Fruit fly (Drosophila melanogaster) whole organism: ENCODE results near the gene corolla.

Source experiments
- CG8478 ChIP-seq: fragments of >200 bp; optimal IDR thresholded peaks from 2 replicates; lab custom pipeline; 2018; ENCODE audit warnings: inconsistent platforms
- Dll ChIP-seq: fragments of >200 bp; optimal IDR thresholded peaks from 2 replicates; lab custom pipeline; 2017
- pan ChIP-seq: fragments of >200 bp; optimal IDR thresholded peaks from 2 replicates; lab custom pipeline; 2017
- usp ChIP-seq: fragments of >200 bp; optimal IDR thresholded peaks from 2 replicates; lab custom pipeline; 2017; ENCODE audit warnings: missing biosample characterization, missing genetic modification characterization, mixed read lengths

DNA sequence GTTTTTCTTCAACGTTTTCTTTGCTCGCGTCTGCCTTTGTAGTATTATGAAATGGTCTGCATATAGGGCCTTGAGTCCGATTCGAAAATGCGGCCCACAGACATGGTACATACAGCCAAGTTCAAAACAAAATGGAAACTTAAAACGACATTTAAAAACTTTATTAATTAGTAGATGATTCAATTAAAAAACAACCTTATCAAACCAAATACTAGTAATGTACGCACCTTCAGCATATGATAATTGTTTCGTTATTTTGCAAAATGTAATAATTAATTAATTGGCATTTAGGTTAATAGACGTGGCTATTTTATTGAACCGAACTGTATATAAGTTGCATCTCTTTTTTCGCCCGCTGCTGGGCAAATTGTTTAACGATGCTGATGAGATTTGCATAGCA is 37.1 kb downstream of the corolla start:
- no peak for TF ChIP-seq CG8478 (lab: Kevin White, UChicago)
- TF ChIP-seq usp (GFP tag; lab: Kevin White, UChicago) = no peak
- no peak for TF ChIP-seq pan (lab: Kevin White, UChicago)
- no peak for TF ChIP-seq Dll (lab: Kevin White, UChicago)
